Fruit fly (Drosophila melanogaster): ENCODE data around the gene CG12395.

CG12395 gene

DNA sequence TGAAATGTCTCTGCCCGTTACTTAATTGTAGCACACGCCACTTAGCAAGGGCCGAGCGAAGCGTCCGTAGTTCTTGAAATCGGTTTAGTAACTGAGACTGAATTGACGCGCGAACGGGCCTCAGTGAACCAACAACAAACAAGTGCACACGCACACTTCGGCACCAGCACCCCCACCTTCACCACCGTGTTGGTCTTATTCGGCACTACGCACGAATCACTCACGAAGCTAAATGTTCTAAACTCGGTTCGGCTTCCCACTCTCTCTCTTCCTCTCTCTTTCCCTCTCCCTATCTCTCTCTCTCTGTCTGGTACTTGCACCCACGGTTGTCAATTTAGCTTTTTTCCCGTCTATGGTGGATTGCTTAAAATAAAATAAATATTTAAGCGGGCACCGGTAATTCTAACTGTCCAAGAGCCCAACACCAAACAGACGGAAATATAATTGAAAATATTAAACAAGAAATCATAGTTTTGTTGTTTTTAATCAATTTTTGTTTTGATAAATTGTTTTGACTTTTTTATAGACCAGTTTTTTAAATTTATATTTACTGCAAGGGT lies 28.8 kb upstream of the CG12395 start, which contains the start of gene Tob:
Gene Tob (minus strand): TSS at position 65 of the 560 bp plus-strand sequence.
- no peak for TF ChIP-seq EcR (GFP tag; optimal IDR thresholded peaks at IDR 0.05)
- TF ChIP-seq psq (optimal IDR thresholded peaks at IDR 0.05), result no peak
- TF ChIP-seq Dll (optimal IDR thresholded peaks at IDR 0.05), result no peak
- no peak for TF ChIP-seq CG8478 (optimal IDR thresholded peaks at IDR 0.05)
- no peak for TF ChIP-seq usp (GFP tag; optimal IDR thresholded peaks at IDR 0.05)
- no peak for TF ChIP-seq pan (optimal IDR thresholded peaks at IDR 0.05)

DNA sequence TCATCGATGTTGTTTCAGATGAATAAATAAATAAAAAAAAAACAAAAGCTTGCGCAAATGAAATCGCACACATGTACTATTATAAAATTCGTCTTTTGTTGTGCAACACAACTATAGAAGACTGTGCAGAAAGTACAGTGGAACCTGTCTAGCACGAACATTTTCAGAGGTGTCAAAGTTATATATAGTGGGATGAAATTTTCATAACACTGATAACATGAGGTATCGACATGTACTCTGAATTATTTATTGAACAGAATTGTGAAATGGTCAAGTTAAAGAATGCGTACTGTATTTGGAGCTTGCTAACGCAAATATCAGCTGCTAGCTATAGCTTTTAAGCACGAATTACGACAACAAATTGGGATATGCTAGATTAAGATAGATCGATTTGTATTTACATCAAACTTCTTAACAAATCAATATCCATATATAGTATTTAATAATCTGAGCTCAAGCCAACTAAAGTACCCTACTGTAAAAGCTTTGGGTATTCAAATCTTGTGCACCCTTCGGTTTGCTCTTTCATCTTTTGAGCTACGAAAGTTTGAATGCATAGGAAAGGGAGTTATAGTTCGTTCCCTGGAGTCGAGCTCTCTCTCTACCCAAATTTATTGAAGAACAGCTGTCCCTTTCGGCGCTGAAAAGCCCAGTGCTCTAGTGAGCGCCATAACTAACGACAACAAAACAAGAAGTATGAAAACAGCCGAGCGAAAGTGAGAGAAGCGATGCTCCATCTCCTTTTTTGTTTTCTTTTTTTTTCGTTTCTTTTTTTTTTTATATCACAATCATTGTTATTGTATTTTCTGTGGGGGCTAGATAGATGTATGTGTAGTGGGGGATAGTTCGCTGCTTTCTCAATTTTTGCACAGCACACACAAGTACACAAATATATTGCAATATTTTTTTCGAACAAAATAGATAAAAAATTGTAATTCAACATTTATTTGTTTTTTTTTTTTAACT lies 27.8 kb upstream of the CG12395 start:
- TF ChIP-seq Dll (optimal IDR thresholded peaks at IDR 0.05) (no peak), usp (GFP tag; optimal IDR thresholded peaks at IDR 0.05) (no peak), EcR (GFP tag; optimal IDR thresholded peaks at IDR 0.05) (no peak), psq (optimal IDR thresholded peaks at IDR 0.05) (no peak), CG8478 (optimal IDR thresholded peaks at IDR 0.05) (no peak), pan (optimal IDR thresholded peaks at IDR 0.05) (no peak)

DNA sequence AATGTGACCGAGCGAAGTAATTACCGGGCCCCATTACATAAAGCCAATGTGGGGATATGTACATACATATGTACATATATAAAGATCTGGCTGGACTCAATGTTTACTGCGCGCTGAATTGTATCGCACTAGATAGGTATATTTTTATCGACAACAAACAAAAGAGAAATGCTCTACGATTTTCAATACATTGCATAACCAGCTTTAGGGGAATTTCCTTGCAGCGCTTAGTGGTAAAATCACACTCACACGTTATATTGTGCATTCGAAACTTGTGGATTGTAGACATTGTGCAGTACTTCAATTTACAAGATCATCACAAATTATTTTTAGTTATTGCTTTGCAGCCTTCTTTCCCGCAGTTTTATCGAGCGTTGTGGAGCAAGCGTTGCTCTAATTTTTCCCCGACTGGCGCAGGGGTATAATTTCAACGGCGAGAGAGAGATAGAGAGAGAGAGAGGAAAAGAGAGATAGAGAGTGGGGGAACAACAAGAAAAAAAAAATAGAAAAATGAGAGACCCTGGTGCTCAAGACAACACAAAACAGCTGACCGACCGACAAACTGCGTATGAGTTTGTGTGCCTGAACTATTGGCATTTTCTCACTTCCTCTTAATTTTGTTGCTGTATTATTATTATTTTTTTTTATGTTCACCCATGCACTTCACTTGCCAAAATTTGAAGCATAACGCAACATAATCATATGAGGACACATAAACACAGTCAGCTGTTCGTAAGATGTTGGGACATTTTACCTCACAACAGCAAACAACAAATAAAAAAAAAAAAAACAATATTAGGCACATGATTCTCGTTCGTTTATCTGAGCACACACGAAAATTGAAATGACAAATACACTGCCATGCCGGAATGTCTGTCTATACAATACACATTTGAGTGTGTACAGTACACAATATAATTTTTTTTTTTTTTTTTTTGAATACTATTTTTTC lies 26.6 kb upstream of the CG12395 start:
- TF ChIP-seq usp (GFP tag; optimal IDR thresholded peaks at IDR 0.05) (no peak), Dll (optimal IDR thresholded peaks at IDR 0.05) (no peak), psq (optimal IDR thresholded peaks at IDR 0.05) (no peak), EcR (GFP tag; optimal IDR thresholded peaks at IDR 0.05) (no peak), pan (optimal IDR thresholded peaks at IDR 0.05) (no peak), CG8478 (optimal IDR thresholded peaks at IDR 0.05) (no peak)

DNA sequence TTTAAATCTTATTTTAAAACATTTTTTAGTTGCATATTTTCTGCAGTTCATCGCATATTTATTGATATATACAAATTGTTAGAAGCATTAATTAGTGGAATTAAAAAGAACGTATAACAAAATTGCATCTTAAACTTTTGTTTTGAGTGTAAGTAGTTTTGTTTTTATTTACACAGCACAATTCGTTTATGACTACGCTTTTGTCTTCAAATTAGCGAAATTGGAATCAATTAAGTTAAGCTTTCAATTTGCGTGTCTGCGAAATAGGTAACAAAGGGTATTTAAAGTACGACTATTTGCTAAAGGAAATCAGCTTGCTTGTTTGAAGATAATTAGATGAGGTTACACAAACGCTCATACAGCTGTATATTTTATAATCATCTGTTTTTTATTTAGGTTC lies 25.6 kb upstream of the CG12395 start:
- no peak for TF ChIP-seq Dll (optimal IDR thresholded peaks at IDR 0.05)
- TF ChIP-seq CG8478 (optimal IDR thresholded peaks at IDR 0.05), result no peak
- no peak for TF ChIP-seq EcR (GFP tag; optimal IDR thresholded peaks at IDR 0.05)
- TF ChIP-seq pan (optimal IDR thresholded peaks at IDR 0.05), result no peak
- TF ChIP-seq usp (GFP tag; optimal IDR thresholded peaks at IDR 0.05), result no peak
- no peak for TF ChIP-seq psq (optimal IDR thresholded peaks at IDR 0.05)

DNA sequence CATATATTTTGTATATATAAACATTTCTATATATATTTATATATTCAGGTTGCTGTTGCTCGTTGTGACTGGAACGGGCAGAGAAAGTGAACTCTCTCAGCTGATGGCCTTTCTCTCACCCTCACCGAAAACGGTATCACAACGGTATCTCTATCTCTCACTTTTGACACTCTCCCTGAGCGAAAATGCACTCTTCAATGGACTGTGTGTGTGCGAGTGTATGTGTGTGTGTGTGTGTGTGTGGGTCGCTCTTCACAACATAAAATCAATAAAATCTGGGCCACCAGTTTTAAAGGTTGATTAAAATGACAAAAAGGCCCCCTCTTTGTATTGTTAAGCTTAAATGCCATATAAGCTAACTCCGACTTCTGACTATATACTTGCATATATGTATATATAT lies 24.8 kb upstream of the CG12395 start:
- TF ChIP-seq CG8478 (optimal IDR thresholded peaks at IDR 0.05), result no peak
- TF ChIP-seq Dll (optimal IDR thresholded peaks at IDR 0.05), result no peak
- no peak for TF ChIP-seq usp (GFP tag; optimal IDR thresholded peaks at IDR 0.05)
- TF ChIP-seq EcR (GFP tag; optimal IDR thresholded peaks at IDR 0.05), result no peak
- no peak for TF ChIP-seq pan (optimal IDR thresholded peaks at IDR 0.05)
- TF ChIP-seq psq (optimal IDR thresholded peaks at IDR 0.05), result no peak

DNA sequence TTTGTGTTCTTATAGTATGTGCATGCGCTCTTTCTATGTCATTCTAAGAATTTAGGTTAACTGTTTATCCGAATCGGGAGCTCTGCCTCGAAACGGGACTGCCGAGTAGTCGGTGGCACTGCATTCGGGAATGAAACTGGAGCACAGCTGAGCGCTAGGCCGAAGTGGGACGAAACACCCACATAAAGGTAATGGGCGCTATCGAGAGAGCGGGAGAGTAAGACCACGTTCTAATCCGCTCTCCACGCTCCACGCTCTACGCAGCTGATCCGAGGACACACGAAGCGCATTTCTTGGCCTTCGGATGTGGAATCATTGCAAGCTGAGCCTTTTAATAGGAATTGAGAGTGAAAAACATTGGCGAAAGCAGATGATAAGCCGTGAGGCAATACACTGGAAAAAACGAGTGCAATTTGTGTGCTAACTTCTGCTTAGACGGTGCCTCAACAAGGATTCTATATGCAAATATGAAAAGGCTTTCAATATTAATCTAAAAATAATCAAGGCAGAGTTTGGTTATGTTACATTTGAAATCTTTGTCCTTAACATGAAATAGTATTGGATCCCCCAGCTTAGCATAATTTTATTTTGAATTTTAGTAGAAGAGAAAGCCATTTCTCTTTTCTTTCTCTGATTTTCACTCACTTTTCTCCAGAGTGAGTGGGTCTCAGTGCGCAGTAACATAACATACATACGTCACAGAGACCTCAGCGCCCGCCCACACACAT lies 23.3 kb upstream of the CG12395 start:
- no peak for TF ChIP-seq usp (GFP tag; optimal IDR thresholded peaks at IDR 0.05)
- TF ChIP-seq Dll (optimal IDR thresholded peaks at IDR 0.05), result no peak
- TF ChIP-seq pan (optimal IDR thresholded peaks at IDR 0.05), result no peak
- TF ChIP-seq CG8478 (optimal IDR thresholded peaks at IDR 0.05), result no peak
- no peak for TF ChIP-seq psq (optimal IDR thresholded peaks at IDR 0.05)
- no peak for TF ChIP-seq EcR (GFP tag; optimal IDR thresholded peaks at IDR 0.05)

DNA sequence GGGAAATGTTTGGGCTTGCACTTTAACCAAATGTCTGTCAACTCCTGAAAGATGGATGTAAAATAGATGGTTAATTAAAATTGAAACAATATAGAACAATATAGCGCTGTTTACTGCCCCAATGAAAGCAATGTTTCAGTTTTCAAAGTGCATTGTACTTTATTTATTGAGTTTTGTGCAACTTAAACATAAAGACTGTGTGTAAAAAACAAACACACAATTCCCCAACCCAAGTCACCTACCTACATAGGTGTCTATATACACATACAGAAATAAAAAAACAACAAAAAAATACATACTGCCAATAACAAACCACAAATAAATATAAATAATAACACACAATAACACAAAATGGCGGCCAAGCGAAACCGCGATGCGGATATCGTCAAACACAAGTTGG lies 20.2 kb upstream of the CG12395 start, which contains the start of gene CG8958:
Gene CG8958 (plus strand): TSS at position 301 of the 400 bp plus-strand sequence.
- TF ChIP-seq EcR (GFP tag; optimal IDR thresholded peaks at IDR 0.05), result no peak
- no peak for TF ChIP-seq Dll (optimal IDR thresholded peaks at IDR 0.05)
- TF ChIP-seq usp (GFP tag; optimal IDR thresholded peaks at IDR 0.05), result no peak
- no peak for TF ChIP-seq pan (optimal IDR thresholded peaks at IDR 0.05)
- no peak for TF ChIP-seq CG8478 (optimal IDR thresholded peaks at IDR 0.05)
- TF ChIP-seq psq (optimal IDR thresholded peaks at IDR 0.05), result no peak

DNA sequence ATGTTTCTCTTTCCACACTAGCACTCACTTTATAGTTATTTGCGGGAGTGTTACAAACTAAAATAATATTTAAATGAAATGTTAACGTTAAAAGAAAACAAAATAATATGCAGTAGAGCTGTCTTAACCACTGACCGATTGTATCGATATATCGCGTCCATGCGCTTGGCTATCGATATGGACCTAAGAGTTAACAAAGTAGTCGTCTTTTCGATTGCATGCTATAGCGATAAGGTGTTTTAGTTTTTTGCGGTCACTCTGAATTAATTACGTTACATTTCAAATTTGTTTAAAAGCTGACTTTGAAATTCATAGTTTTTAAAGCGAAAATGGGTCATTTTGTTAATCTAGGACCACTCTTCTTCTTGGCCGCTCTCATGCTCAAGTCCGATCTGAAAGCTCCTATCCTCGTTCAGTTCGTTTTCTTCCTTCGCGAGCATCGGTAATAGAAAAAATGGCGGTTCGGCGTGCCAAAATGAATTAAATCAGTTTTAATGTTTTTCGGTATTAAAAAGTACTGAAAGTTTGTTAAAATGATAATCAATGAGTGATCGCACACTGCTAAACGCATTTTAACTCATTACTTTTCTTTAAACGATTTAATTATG lies 10.8 kb upstream of the CG12395 start, which contains the start of gene Nipsnap:
Gene Nipsnap (minus strand): TSS at position 194 of the 608 bp plus-strand sequence.
- TF ChIP-seq EcR (GFP tag; optimal IDR thresholded peaks at IDR 0.05) (no peak), usp (GFP tag; optimal IDR thresholded peaks at IDR 0.05) (no peak), Dll (optimal IDR thresholded peaks at IDR 0.05) (no peak), pan (optimal IDR thresholded peaks at IDR 0.05) (no peak), psq (optimal IDR thresholded peaks at IDR 0.05) (no peak), CG8478 (optimal IDR thresholded peaks at IDR 0.05) (no peak)

DNA sequence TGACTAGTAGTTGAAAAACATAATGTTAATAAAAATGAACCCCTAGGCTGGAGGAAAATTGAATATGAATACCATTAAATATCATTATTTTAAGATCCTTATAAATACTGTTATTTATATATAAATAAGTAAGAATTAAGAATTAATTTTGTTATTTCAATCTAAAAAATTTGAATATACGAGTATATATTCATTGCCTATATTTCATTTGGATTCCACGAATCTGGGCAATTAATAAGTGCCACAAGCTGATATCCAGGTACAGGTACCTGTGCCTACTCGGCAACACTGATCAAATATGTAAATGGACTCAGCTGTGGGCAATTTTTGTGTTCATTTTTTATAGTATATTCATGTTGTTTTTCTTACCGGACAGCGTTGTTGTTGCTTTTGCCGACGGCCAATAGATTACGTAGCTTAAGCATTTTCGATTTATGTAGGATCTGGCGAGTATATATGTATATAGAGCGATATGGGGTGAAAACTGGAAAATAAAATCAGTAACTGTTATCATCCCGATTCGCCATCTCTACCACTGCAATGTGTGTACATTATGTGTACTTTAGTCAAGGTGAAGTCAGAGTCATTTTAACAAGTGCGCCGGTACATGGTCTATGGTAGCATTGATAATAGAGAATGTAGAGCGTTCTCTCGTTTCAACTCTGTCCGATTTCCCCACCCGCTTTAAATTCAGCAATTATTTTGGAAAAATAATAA lies 10.1 kb upstream of the CG12395 start:
- no peak for TF ChIP-seq psq (optimal IDR thresholded peaks at IDR 0.05)
- no peak for TF ChIP-seq EcR (GFP tag; optimal IDR thresholded peaks at IDR 0.05)
- TF ChIP-seq usp (GFP tag; optimal IDR thresholded peaks at IDR 0.05), result no peak
- TF ChIP-seq pan (optimal IDR thresholded peaks at IDR 0.05), result no peak
- TF ChIP-seq CG8478 (optimal IDR thresholded peaks at IDR 0.05), result no peak
- no peak for TF ChIP-seq Dll (optimal IDR thresholded peaks at IDR 0.05)

DNA sequence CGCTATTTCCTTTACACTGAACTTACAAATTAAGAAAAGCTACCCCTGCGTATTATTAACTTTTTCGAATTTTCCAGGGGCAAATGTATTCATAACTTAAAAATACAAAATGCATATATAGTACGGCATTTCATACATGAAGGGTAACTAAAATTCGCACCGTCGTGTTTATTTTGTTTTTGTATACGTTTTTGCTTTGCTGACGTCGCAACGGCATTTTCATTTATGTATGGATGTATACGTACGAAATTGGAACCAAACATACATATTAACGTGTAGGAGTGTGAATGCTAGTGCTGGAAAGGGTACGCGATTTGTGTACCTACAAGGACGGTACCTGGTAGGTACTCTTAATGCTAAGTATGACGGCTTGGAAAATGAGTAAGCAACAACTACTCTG lies 9.5 kb upstream of the CG12395 start:
- TF ChIP-seq EcR (GFP tag; optimal IDR thresholded peaks at IDR 0.05), result no peak
- TF ChIP-seq psq (optimal IDR thresholded peaks at IDR 0.05), result no peak
- no peak for TF ChIP-seq pan (optimal IDR thresholded peaks at IDR 0.05)
- TF ChIP-seq usp (GFP tag; optimal IDR thresholded peaks at IDR 0.05), result no peak
- TF ChIP-seq Dll (optimal IDR thresholded peaks at IDR 0.05), result no peak
- TF ChIP-seq CG8478 (optimal IDR thresholded peaks at IDR 0.05), result no peak
